Worm (Caenorhabditis elegans): Measurements from ENCODE around the gene T05C12.11.

T05C12.11 gene

ce11 chrII:8157991-8158390 lies 12.3 kb downstream of the T05C12.11 start, which contains the start of gene pch-2 (continued):
- TF ChIP-seq ceh-79 (tag; optimal IDR thresholded peaks at IDR 0.05) (no peak), attf-3 (GFP tag; conservative IDR thresholded peaks at IDR 0.05) (peak; percentile 61), hsf-1 (GFP tag; IDR thresholded peaks at IDR 0.05) (no peak), unc-130 (GFP tag; optimal IDR thresholded peaks at IDR 0.05) (no peak), ztf-3 (GFP tag; optimal IDR thresholded peaks at IDR 0.05) (no peak)

- TF ChIP-seq zim-3 (tag; optimal IDR thresholded peaks at IDR 0.05) (no peak), madf-3 (GFP tag; IDR thresholded peaks at IDR 0.05) (no peak), F55B11.4 (tag; optimal IDR thresholded peaks at IDR 0.05; ENCODE audit: borderline replicate concordance, insufficient read depth) (no peak), B0336.3 (GFP tag; IDR thresholded peaks at IDR 0.05) (no peak)
Observed at ce11 chrII:8156845-8157373, 13.4 kb downstream of the T05C12.11 start, which contains the start of the genes tub-1 and tmem-138. Gene tub-1 (minus strand): TSS chrII:8156945. Gene tmem-138 (plus strand): TSS chrII:8157323.

ce11 chrII:8152711-8153325 lies 17.5 kb downstream of the T05C12.11 start:
- TF ChIP-seq zfh-2 (GFP tag; conservative IDR thresholded peaks at IDR 0.05) (no peak), lin-26 (GFP tag; IDR thresholded peaks at IDR 0.05) (no peak)

- TF ChIP-seq ceh-40 (GFP tag; IDR thresholded peaks at IDR 0.05) = no peak
- TF ChIP-seq snpc-3.4 (tag; optimal IDR thresholded peaks at IDR 0.05) = no peak
- no peak for TF ChIP-seq egl-44 (GFP tag; IDR thresholded peaks at IDR 0.05)
- no peak for TF ChIP-seq C06A6.2 (GFP tag; conservative IDR thresholded peaks at IDR 0.05)
- TF ChIP-seq fkh-3 (tag; optimal IDR thresholded peaks at IDR 0.05) = no peak
- no peak for TF ChIP-seq ceh-100 (GFP tag; IDR thresholded peaks at IDR 0.05)
- TF ChIP-seq T07F8.4 (tag; optimal IDR thresholded peaks at IDR 0.05) = no peak
- no peak for TF ChIP-seq repo-1 (tag; optimal IDR thresholded peaks at IDR 0.05)
- TF ChIP-seq sptf-2 (GFP tag; optimal IDR thresholded peaks at IDR 0.05) = no peak
- no peak for TF ChIP-seq B0261.1 (tag; optimal IDR thresholded peaks at IDR 0.05)
- TF ChIP-seq tbp1 (GFP tag; optimal IDR thresholded peaks at IDR 0.05) = no peak
- TF ChIP-seq somi-1 (GFP tag; optimal IDR thresholded peaks at IDR 0.05) = no peak
Observed at ce11 chrII:8149930-8150329, 20.3 kb downstream of the T05C12.11 start, which contains the start of gene F10B5.3. Gene F10B5.3 (minus strand): TSS chrII:8150030.

- TF ChIP-seq pha-4 (tag; optimal IDR thresholded peaks at IDR 0.05) (no peak), athp-1 (tag; optimal IDR thresholded peaks at IDR 0.05) (peak; percentile 8), attf-6 (GFP tag; IDR thresholded peaks at IDR 0.05) (peak; percentile 42; the same call in 1 of the 2 replicates), aptf-3 (GFP tag; IDR thresholded peaks at IDR 0.05) (no peak), rcor-1 (GFP tag; IDR thresholded peaks at IDR 0.05) (0 out of 2 replicates have a peak, but pooled peaks have one; percentile 42), lsl-1 (GFP tag; optimal IDR thresholded peaks at IDR 0.05) (peak; percentile 34), snpc-3.4 (tag; optimal IDR thresholded peaks at IDR 0.05) (peak; percentile 63), lin-35 (GFP tag; optimal IDR thresholded peaks at IDR 0.05) (peak in 1 of 3 experiments; percentile 5), dpl-1 (GFP tag; optimal IDR thresholded peaks at IDR 0.05) (peak; percentile 3), F22D6.2 (tag; optimal IDR thresholded peaks at IDR 0.05) (no peak), xnd-1 (tag; optimal IDR thresholded peaks at IDR 0.05) (no peak), dox-1 (GFP tag; IDR thresholded peaks at IDR 0.05) (no peak), gei-17 (GFP tag; optimal IDR thresholded peaks at IDR 0.05) (no peak), nhr-179 (tag; optimal IDR thresholded peaks at IDR 0.05) (no peak), him-1 (tag; optimal IDR thresholded peaks at IDR 0.05) (peak; percentile 44), hsf-1 (GFP tag; IDR thresholded peaks at IDR 0.05) (peak; percentile 66; the same call in 1 of the 2 replicates), hrde-1 (tag; optimal IDR thresholded peaks at IDR 0.05; ENCODE audit: borderline replicate concordance) (peak; percentile 37), B0336.3 (GFP tag; IDR thresholded peaks at IDR 0.05) (peak; percentile 68; the same call in 1 of the 2 replicates), hmg-1.2 (GFP tag; IDR thresholded peaks at IDR 0.05) (peak; percentile 39), snpc-1.3 (tag; optimal IDR thresholded peaks at IDR 0.05; ENCODE audit: insufficient read depth) (peak; percentile 60), Y67H2A.10 (GFP tag; conservative IDR thresholded peaks at IDR 0.05) (no peak)
Observed at ce11 chrII:8144543-8144942, 25.7 kb downstream of the T05C12.11 start, which contains the start of gene F10B5.2. Gene F10B5.2 (plus strand): TSS chrII:8144762.
